Worm (Caenorhabditis elegans): ENCODE measurements around the gene sre-9.

sre-9 gene

DNA sequence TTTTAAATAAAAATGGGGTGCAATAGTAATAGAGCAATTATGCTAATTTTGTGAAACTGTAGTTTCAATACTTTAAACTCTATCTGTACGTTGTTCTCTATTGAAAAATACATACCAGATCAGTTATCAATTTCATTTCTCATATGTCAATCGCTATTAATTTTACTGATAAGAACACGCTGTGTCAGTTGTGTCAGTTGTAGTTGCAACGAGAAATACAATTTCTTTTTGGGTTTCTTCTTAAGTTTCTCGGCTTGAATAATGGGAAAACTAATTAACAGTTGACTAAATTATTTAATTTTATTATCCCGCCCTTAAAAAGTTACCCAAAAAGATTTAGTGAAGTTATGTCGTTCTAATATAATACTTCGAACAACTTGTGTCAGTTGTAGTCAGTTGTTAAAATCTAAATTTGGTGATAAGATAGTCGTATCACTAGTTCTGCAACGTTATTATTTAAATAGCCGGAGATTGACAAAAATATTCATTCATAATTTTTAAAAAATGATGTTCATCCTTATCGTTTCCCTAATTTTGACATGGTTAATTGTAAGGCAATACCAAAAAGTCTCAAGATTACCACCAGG, 41.2 kb downstream of the sre-9 start, which contains the start of gene cyp-35A5:
TSS of gene cyp-35A5 (plus strand) at position 435 of the 587 bp plus-strand sequence.
- TF ChIP-seq fos-1 (tag; optimal IDR thresholded peaks at IDR 0.05), result peak; percentile 7
- no peak for TF ChIP-seq nhr-23 (tag; optimal IDR thresholded peaks at IDR 0.05)

- TF ChIP-seq nhr-237 (tag; optimal IDR thresholded peaks at IDR 0.05) (no peak), nhr-23 (tag; optimal IDR thresholded peaks at IDR 0.05) (no peak), nhr-21 (tag; optimal IDR thresholded peaks at IDR 0.05) (no peak), ztf-4 (tag; optimal IDR thresholded peaks at IDR 0.05) (no peak), mdl-1 (tag; optimal IDR thresholded peaks at IDR 0.05) (no peak), ama-1 (optimal IDR thresholded peaks at IDR 0.05) (no peak), Y55F3AM.14 (GFP tag; optimal IDR thresholded peaks at IDR 0.05) (no peak)
Measured at ce11 chrV:3938789-3939188, 44.0 kb downstream of the sre-9 start, which contains the start of gene cyp-35B1. Gene cyp-35B1, plus strand, starts transcription at chrV:3939032.

DNA sequence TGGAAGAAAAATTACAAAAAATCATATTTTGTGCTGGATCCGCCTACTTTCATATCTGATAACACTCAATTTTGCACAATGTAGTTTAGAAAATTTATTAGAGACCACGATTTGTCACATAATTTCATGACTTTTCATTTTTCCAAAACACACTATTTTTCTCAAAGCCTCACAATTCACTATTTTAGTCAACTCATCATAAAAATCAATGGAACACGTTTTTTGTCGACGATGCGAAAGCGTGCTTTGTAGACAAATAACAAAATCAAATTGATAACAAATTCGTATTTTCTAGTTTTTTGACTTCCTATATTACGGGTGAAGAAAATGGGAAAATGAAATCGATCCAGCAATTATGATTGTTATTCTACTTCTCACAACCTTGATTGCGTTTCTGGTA, 47.1 kb downstream of the sre-9 start, which contains the start of gene cyp-35B2:
TSS of gene cyp-35B2 (plus strand) at position 301 of the 400 bp plus-strand sequence.
- TF ChIP-seq elt-1 (tag; optimal IDR thresholded peaks at IDR 0.05) (no peak), lin-39 (tag; optimal IDR thresholded peaks at IDR 0.05) (no peak), lsy-2 (tag; optimal IDR thresholded peaks at IDR 0.05) (no peak), R02D3.7 (tag; optimal IDR thresholded peaks at IDR 0.05) (no peak), skn-1 (tag; optimal IDR thresholded peaks at IDR 0.05) (no peak), nhr-21 (tag; optimal IDR thresholded peaks at IDR 0.05) (no peak), lin-13 (GFP tag; optimal IDR thresholded peaks at IDR 0.05) (no peak)

DNA sequence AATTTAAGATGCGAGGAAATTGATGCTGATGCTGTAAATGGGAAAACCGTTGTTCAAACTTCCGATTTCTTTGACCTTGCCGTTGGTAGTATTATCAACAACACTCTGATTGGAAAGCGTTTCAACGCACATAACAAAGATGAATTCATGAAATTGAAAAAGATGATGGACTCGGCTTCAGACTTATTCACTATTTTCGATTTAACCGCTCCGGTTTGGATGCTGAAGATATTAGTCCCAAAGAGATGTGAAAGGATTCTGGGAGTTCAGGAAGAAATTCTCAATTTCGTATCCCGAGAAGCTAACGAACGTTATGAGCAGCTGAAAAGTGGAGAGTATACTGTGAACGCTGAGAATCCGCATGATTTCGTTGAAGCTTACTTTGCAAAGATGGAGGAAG, 48.6 kb downstream of the sre-9 start:
- TF ChIP-seq ZK546.5 (tag; optimal IDR thresholded peaks at IDR 0.05) (no peak), lin-11 (tag; optimal IDR thresholded peaks at IDR 0.05) (no peak), alr-1 (tag; optimal IDR thresholded peaks at IDR 0.05) (no peak), unc-55 (GFP tag; optimal IDR thresholded peaks at IDR 0.05) (no peak), unc-62 (GFP tag; optimal IDR thresholded peaks at IDR 0.05) (no peak), F13H6.1 (tag; optimal IDR thresholded peaks at IDR 0.05) (no peak), elt-3 (tag; optimal IDR thresholded peaks at IDR 0.05) (no peak), C34F6.9 (tag; optimal IDR thresholded peaks at IDR 0.05) (no peak), nhr-6 (tag; optimal IDR thresholded peaks at IDR 0.05) (no peak), mab-5 (tag; optimal IDR thresholded peaks at IDR 0.05) (no peak), lin-39 (tag; optimal IDR thresholded peaks at IDR 0.05) (no peak), lin-13 (GFP tag; optimal IDR thresholded peaks at IDR 0.05) (no peak), nhr-25 (tag; optimal IDR thresholded peaks at IDR 0.05) (no peak), skn-1 (tag; optimal IDR thresholded peaks at IDR 0.05) (no peak), gmeb-1 (tag; optimal IDR thresholded peaks at IDR 0.05) (no peak)

DNA sequence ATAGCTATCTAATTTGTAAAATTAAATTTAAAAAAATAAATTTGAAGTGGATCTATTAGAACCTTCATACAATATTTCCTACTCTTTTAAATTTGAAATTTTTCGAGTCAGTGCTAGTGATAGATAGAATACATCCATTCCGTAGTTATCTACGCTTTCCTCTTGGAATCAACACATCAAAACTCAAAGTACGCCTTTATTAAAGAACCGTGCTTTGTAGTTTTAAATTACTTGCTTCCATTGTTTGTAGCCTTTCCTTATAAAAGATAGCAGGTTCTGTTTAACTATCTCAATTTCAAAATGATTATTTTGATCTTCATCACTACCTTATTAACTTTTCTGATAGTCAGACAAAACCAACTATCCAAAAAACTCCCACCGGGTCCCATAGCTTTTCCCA, 50.3 kb downstream of the sre-9 start, which contains the start of gene cyp-35B3:
TSS of gene cyp-35B3 (plus strand) at position 301 of the 400 bp plus-strand sequence.
- TF ChIP-seq snpc-4 (tag; optimal IDR thresholded peaks at IDR 0.05) (no peak), elt-1 (tag; optimal IDR thresholded peaks at IDR 0.05) (no peak), nhr-6 (tag; optimal IDR thresholded peaks at IDR 0.05) (no peak), nhr-12 (tag; optimal IDR thresholded peaks at IDR 0.05) (no peak), ztf-11 (tag; optimal IDR thresholded peaks at IDR 0.05) (no peak), R02D3.7 (tag; optimal IDR thresholded peaks at IDR 0.05) (no peak), ceh-16 (tag; optimal IDR thresholded peaks at IDR 0.05) (no peak), ztf-4 (tag; optimal IDR thresholded peaks at IDR 0.05) (no peak), F13H6.1 (tag; optimal IDR thresholded peaks at IDR 0.05) (no peak), lsy-2 (tag; optimal IDR thresholded peaks at IDR 0.05) (no peak)

All from whole organism, L2 larva.